Worm (Caenorhabditis elegans) whole organism, L4 larva: ENCODE results near the gene Y50E8A.5.

ENCODE experiments used
- F49E8.2 ChIP-seq: sonication (generic microtip); optimal IDR thresholded peaks from 2 replicates; lab custom pipeline; 2016; ENCODE audit warnings: missing compliant biosample characterization, mild to moderate bottlenecking, missing genetic modification characterization, borderline replicate concordance
- T20F7.1 ChIP-seq: fragments of 200-800 bp; sonication (Bioruptor generic); optimal IDR thresholded peaks from 2 replicates; lab custom pipeline; 2018; ENCODE audit warnings: mild to moderate bottlenecking, missing genetic modification characterization, missing compliant biosample characterization
- ctbp-1 ChIP-seq: fragments of 200-800 bp; sonication (Bioruptor generic); IDR thresholded peaks from 2 replicates; pipeline ENCODE4 v1.3.6; 2022; ENCODE audit warnings: missing genetic modification reagents, missing genetic modification characterization, missing compliant biosample characterization
- lin-15B ChIP-seq: fragments of 150-350 bp; sonication (generic microtip); optimal IDR thresholded peaks from 3 replicates; lab custom pipeline; 2014; ENCODE audit warnings: missing biosample characterization, missing genetic modification characterization
- nhr-237 ChIP-seq: sonication (generic microtip); optimal IDR thresholded peaks from 2 replicates; lab custom pipeline; 2017; ENCODE audit warnings: missing biosample characterization, missing genetic modification characterization

DNA sequence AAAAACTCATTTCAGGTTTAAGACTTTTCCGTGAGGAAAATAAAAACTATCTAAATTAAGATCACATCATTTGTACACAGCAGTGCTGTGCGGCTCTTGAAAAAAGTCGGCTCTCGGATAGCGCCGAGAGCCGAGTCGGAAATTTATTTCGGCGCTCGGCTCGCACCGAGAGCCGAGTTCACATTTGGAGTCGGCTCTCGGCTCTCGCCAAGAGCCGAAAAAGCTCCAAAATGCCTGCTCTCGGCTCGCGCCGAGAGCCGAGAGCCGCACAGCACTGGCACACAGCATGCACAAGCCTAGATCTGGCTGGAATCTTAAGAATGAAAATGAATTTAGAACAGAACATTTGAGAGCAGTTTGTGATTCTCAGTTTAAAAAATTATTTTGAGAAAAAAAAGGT, 10.2 kb upstream of the Y50E8A.5 start:
- no peak for TF ChIP-seq ctbp-1
- TF ChIP-seq T20F7.1 (GFP tag; lab: Kevin White, UChicago) = no peak
- TF ChIP-seq lin-15B (tag; lab: Kevin White, UChicago) = no peak
- TF ChIP-seq nhr-237 (tag; lab: Kevin White, UChicago) = no peak
- TF ChIP-seq F49E8.2 (tag; lab: Kevin White, UChicago) = no peak
